2 worm cellular contexts compared by ENCODE assay signal in the genomic region with DNA sequence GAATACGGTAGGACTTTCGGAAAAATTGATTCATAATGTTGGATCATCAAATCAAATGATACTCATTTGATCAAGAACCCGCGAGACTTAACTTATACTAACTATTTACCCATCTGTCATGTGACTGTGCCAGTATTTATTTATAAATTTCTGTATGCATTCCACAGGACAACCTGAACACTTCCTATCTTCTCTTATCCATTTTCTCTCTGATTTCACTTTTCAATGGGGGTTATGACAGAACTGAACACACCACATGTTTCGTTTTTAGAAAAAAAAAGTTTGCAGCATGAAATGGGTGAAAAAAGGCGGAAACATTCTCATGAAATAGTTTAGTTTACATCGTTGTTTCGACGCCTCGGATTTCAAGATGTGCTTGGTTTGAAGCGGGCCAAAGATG.
TF ChIP-seq lines count a peak whose summit lies in the region.

No protein-coding gene starts in this region.

TF ChIP-seq in whole organism, L1 larva, 84 proteins besides CTCF, POLR2A, EP300 and RAD21:
- TF ChIP-seq nhr-47 (tag; optimal IDR thresholded peaks at IDR 0.05; lab: Kevin White, UChicago): no peak
- TF ChIP-seq nhr-90 (tag; optimal IDR thresholded peaks at IDR 0.05; lab: Kevin White, UChicago; ENCODE audit: poor library complexity): no peak
- TF ChIP-seq dsc-1 (tag; optimal IDR thresholded peaks at IDR 0.05; lab: Kevin White, UChicago): peak; percentile 13
- no peak for TF ChIP-seq pqm-1 (tag; optimal IDR thresholded peaks at IDR 0.05; lab: Kevin White, UChicago)
- peak; percentile 59 for TF ChIP-seq blmp-1 (tag; optimal IDR thresholded peaks at IDR 0.05; lab: Kevin White, UChicago)
- no peak for TF ChIP-seq tlp-1 (tag; optimal IDR thresholded peaks at IDR 0.05; lab: Kevin White, UChicago)
- no peak for TF ChIP-seq snpc-4 (tag; optimal IDR thresholded peaks at IDR 0.05; lab: Kevin White, UChicago)
- peak in 1 of 2 experiments; percentile 39 for TF ChIP-seq lin-35 (GFP tag; optimal IDR thresholded peaks at IDR 0.05; lab: Kevin White, UChicago)
TF ChIP-seq in whole organism, L1 larva: peak in this region for 3.

TF ChIP-seq in whole organism, L4 larva, 104 proteins besides CTCF, POLR2A, EP300 and RAD21:
- TF ChIP-seq tra-1 (GFP tag; IDR thresholded peaks at IDR 0.05; lab: Robert Waterston, UW): 0 out of 2 replicates have a peak, but pooled peaks have one; percentile 25
- TF ChIP-seq dmd-6 (GFP tag; IDR thresholded peaks at IDR 0.05; lab: Robert Waterston, UW): peak; percentile 24; the same call in 1 of the 2 replicates
- TF ChIP-seq aha-1 (tag; lab: Kevin White, UChicago): peak; percentile 54
- TF ChIP-seq hlh-30 (tag; optimal IDR thresholded peaks at IDR 0.05; lab: Kevin White, UChicago; ENCODE audit: insufficient read depth): peak; percentile 20
- peak in 1 of 2 experiments; percentile 71 for TF ChIP-seq unc-62 (GFP tag; optimal IDR thresholded peaks at IDR 0.05 in 1 of 2; lab: Kevin White, UChicago)
- no peak for TF ChIP-seq unc-62 (tag; optimal IDR thresholded peaks at IDR 0.05; lab: Kevin White, UChicago)
- TF ChIP-seq sdz-12 (GFP tag; optimal IDR thresholded peaks at IDR 0.05; lab: Kevin White, UChicago): no peak
- peak; percentile 15 for TF ChIP-seq mxl-3 (GFP tag; optimal IDR thresholded peaks at IDR 0.05; lab: Kevin White, UChicago)
- no peak for TF ChIP-seq hmg-1.1 (GFP tag; IDR thresholded peaks at IDR 0.05; lab: Robert Waterston, UW)

Comparison
In these comparisons a context has a peak if more than half of its experiments do, and no peak if none do; other contexts are left out.
1. Of the 29 proteins assayed by ChIP-seq in both whole organism, L4 larva and whole organism, L1 larva: peak only in whole organism, L4 larva: aha-1; only in whole organism, L1 larva: none; in both: none; in neither: 27; mixed calls (peak in some experiments, not most) for 1.